Worm (Caenorhabditis elegans) whole organism, L3 larva: ENCODE measurements around the gene F07B10.4.
A peak's percentile ranks its signal among the peaks of the same experiment; 100 is the strongest.

Experiments used
- R02D3.7 ChIP-seq: fragments of 150-350 bp; optimal IDR thresholded peaks from 2 replicates; lab custom pipeline; 2014; ENCODE audit warnings: missing biosample characterization, missing genetic modification characterization
- ceh-16 ChIP-seq: sonication (generic microtip); optimal IDR thresholded peaks from 2 replicates; lab custom pipeline; 2017; ENCODE audit warnings: missing biosample characterization, missing genetic modification characterization
- ceh-9 ChIP-seq: sonication (generic microtip); optimal IDR thresholded peaks from 2 replicates; lab custom pipeline; 2018; ENCODE audit warnings: missing biosample characterization, missing genetic modification characterization
- eor-1 ChIP-seq, 2 experiments: fragments of 150-350 bp; optimal IDR thresholded peaks; 2 replicates each; lab custom pipeline; 2014 to 2018; ENCODE audit warnings: missing biosample characterization in 2 of 2, missing genetic modification characterization in 2 of 2
- fkh-10 ChIP-seq: sonication (generic microtip); optimal IDR thresholded peaks from 2 replicates; lab custom pipeline; 2017; ENCODE audit warnings: missing biosample characterization, missing genetic modification reagents, missing genetic modification characterization
- fkh-2 ChIP-seq: fragments of 150-350 bp; optimal IDR thresholded peaks from 2 replicates; lab custom pipeline; 2014; ENCODE audit warnings: missing biosample characterization, missing genetic modification reagents, missing genetic modification characterization
- lin-15B ChIP-seq: fragments of 150-350 bp; optimal IDR thresholded peaks from 2 replicates; lab custom pipeline; 2014; ENCODE audit warnings: missing biosample characterization, missing genetic modification characterization
- nhr-12 ChIP-seq: fragments of 150-350 bp; optimal IDR thresholded peaks from 2 replicates; lab custom pipeline; 2014; ENCODE audit warnings: missing biosample characterization, missing genetic modification characterization
- nhr-28 ChIP-seq: fragments of 150-350 bp; optimal IDR thresholded peaks from 2 replicates; lab custom pipeline; 2014; ENCODE audit warnings: missing biosample characterization, missing genetic modification characterization
- nhr-76 ChIP-seq: fragments of 150-350 bp; sonication (generic microtip); optimal IDR thresholded peaks from 5 replicates; lab custom pipeline; 2014; ENCODE audit warnings: missing biosample characterization, missing genetic modification characterization

DNA sequence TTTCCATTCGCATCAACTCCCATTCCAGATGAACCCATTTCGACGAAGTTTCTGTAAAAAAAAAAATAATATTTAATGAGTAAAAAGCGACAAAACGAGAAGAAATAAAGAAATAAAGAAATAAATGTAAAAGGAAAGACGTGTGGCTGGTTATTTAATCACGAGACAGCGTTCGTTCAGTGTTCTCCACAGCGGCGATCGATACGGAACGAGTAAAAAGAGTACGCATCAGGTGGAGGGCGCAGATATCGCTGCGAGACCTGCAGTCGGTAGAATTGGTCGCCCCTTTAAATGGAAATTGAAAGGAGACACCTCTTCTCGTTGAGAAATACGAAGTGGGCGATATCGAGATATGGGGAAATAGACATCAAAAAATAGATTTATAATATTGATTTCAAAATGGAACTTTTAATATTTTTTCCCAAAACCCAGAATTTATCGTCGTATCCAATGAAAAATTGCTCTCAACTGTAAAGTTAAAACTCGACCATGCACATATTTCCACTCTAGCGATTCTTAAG lies 34.2 kb downstream of the F07B10.4 start, which contains the start of gene pqn-70:
- TF ChIP-seq eor-1 (tag; optimal IDR thresholded peaks at IDR 0.05; lab: Kevin White, UChicago), result no peak
- peak; percentile 81 for TF ChIP-seq lin-15B (tag; lab: Kevin White, UChicago)
- no peak for TF ChIP-seq fkh-2 (tag; lab: Kevin White, UChicago)
- TF ChIP-seq nhr-76 (tag; lab: Kevin White, UChicago), result no peak
- TF ChIP-seq ceh-16 (tag; lab: Kevin White, UChicago), result no peak
- peak; percentile 29 for TF ChIP-seq fkh-10 (GFP tag; lab: Kevin White, UChicago)
- no peak for TF ChIP-seq nhr-28 (tag; lab: Kevin White, UChicago)
- TF ChIP-seq R02D3.7, result peak; percentile 53
- TF ChIP-seq ceh-9 (tag; lab: Kevin White, UChicago), result no peak
- TF ChIP-seq nhr-12, result no peak
